Fruit fly (Drosophila melanogaster) whole organism, embryonic: ENCODE data around the gene eIF2Bepsilon.

ENCODE experiments used
- Adf1 ChIP-seq: fragments of 200-800 bp; sonication (Bioruptor generic); IDR thresholded peaks from 2 replicates; pipeline ENCODE4 v1.3.6; 2022; ENCODE audit warnings: missing biosample characterization, missing genetic modification characterization
- Asciz ChIP-seq: fragments of 200-800 bp; sonication (Bioruptor generic); optimal IDR thresholded peaks from 2 replicates; lab custom pipeline; 2017; ENCODE audit warnings: missing biosample characterization, mild to moderate bottlenecking, missing genetic modification characterization, missing genetic modification reagents
- C15 ChIP-seq: fragments of 200-800 bp; sonication (Bioruptor generic); IDR thresholded peaks from 3 replicates; pipeline ENCODE4 v1.3.6; 2022; ENCODE audit warnings: missing biosample characterization, missing genetic modification characterization
- CG10959 ChIP-seq: fragments of 200-800 bp; sonication (Bioruptor generic); IDR thresholded peaks from 2 replicates; pipeline ENCODE4 v1.3.6; 2022; ENCODE audit warnings: missing biosample characterization, missing genetic modification characterization
- CG11695 ChIP-seq: fragments of 200-800 bp; sonication (Bioruptor generic); IDR thresholded peaks from 3 replicates; pipeline ENCODE4 v1.3.6; 2022; ENCODE audit warnings: missing biosample characterization, missing genetic modification characterization
- CG12299 ChIP-seq: fragments of 200-800 bp; sonication (Bioruptor generic); optimal IDR thresholded peaks from 2 replicates; lab custom pipeline; 2018; ENCODE audit warnings: missing biosample characterization, mild to moderate bottlenecking, missing genetic modification characterization
- CG12391 ChIP-seq: fragments of 200-800 bp; sonication (Bioruptor generic); optimal IDR thresholded peaks from 3 replicates; lab custom pipeline; 2018; ENCODE audit warnings: missing biosample characterization, mild to moderate bottlenecking, missing genetic modification characterization, moderate library complexity
- CG13894 ChIP-seq: fragments of 200-800 bp; sonication (Bioruptor generic); optimal IDR thresholded peaks from 3 replicates; lab custom pipeline; 2018; ENCODE audit warnings: missing biosample characterization, mild to moderate bottlenecking, missing genetic modification characterization, moderate library complexity
- CG14014 ChIP-seq: fragments of 200-800 bp; sonication (Bioruptor generic); IDR thresholded peaks from 2 replicates; pipeline ENCODE4 v1.3.6; 2022; ENCODE audit warnings: missing biosample characterization, missing genetic modification characterization
- CG14710 ChIP-seq: fragments of 200-800 bp; sonication (Bioruptor generic); optimal IDR thresholded peaks from 3 replicates; lab custom pipeline; 2019; ENCODE audit warnings: missing biosample characterization, mild to moderate bottlenecking, missing genetic modification characterization, moderate library complexity
- CG14965 ChIP-seq: fragments of 200-800 bp; sonication (Bioruptor generic); optimal IDR thresholded peaks from 2 replicates; lab custom pipeline; 2016; ENCODE audit warnings: missing biosample characterization, missing genetic modification characterization, borderline replicate concordance
- CG1602 ChIP-seq: fragments of 200-800 bp; sonication (Bioruptor generic); optimal IDR thresholded peaks from 3 replicates; lab custom pipeline; 2016; ENCODE audit warnings: missing biosample characterization, missing genetic modification characterization
- CG16779 ChIP-seq: fragments of 200-800 bp; sonication (Bioruptor generic); IDR thresholded peaks from 2 replicates; pipeline ENCODE4 v1.3.6; 2022; ENCODE audit warnings: missing biosample characterization, missing genetic modification characterization
- CG18262 ChIP-seq: fragments of 200-800 bp; optimal IDR thresholded peaks from 3 replicates; lab custom pipeline; 2019; ENCODE audit warnings: missing biosample characterization, mild to moderate bottlenecking, missing genetic modification characterization, moderate library complexity
- CG30403 ChIP-seq: fragments of 200-800 bp; sonication (Bioruptor generic); optimal IDR thresholded peaks from 3 replicates; lab custom pipeline; 2016; ENCODE audit warnings: missing biosample characterization, missing genetic modification characterization
- CG34376 ChIP-seq: fragments of 200-800 bp; sonication (Bioruptor generic); optimal IDR thresholded peaks from 2 replicates; lab custom pipeline; 2018; ENCODE audit warnings: missing biosample characterization, mild to moderate bottlenecking, missing genetic modification characterization
- CG3838 ChIP-seq: fragments of 200-800 bp; sonication (Bioruptor generic); optimal IDR thresholded peaks from 3 replicates; lab custom pipeline; 2016; ENCODE audit warnings: missing biosample characterization, missing genetic modification characterization
- CG3847 ChIP-seq: fragments of 200-800 bp; sonication (Bioruptor generic); IDR thresholded peaks from 2 replicates; pipeline ENCODE4 v1.3.6; 2022; ENCODE audit warnings: missing biosample characterization, missing genetic modification characterization
- CG42726 ChIP-seq: fragments of 200-800 bp; sonication (Bioruptor generic); IDR thresholded peaks from 2 replicates; pipeline ENCODE4 v1.3.6; 2022; ENCODE audit warnings: missing biosample characterization, missing genetic modification characterization; ENCODE audit not compliant: partially characterized antibody
- CG5180 ChIP-seq: fragments of 200-800 bp; sonication (Bioruptor generic); optimal IDR thresholded peaks from 3 replicates; lab custom pipeline; 2017; ENCODE audit warnings: missing biosample characterization, missing genetic modification characterization, mild to moderate bottlenecking, moderate library complexity, missing genetic modification reagents
- CG6254 ChIP-seq: fragments of 200-800 bp; sonication (Bioruptor generic); optimal IDR thresholded peaks from 3 replicates; lab custom pipeline; 2017; ENCODE audit warnings: mild to moderate bottlenecking, missing biosample characterization, missing genetic modification reagents, missing genetic modification characterization
- CG6272 ChIP-seq: fragments of 200-800 bp; sonication (Bioruptor generic); IDR thresholded peaks from 2 replicates; pipeline ENCODE4 v1.3.6; 2022; ENCODE audit warnings: missing biosample characterization, missing genetic modification characterization
- CG6654 ChIP-seq: fragments of 200-800 bp; sonication (Bioruptor generic); optimal IDR thresholded peaks from 2 replicates; lab custom pipeline; 2017; ENCODE audit warnings: missing biosample characterization, mild to moderate bottlenecking, missing genetic modification characterization
- CG6791 ChIP-seq: fragments of 200-800 bp; sonication (Bioruptor generic); IDR thresholded peaks from 3 replicates; pipeline ENCODE4 v1.3.6; 2022; ENCODE audit warnings: missing biosample characterization, missing genetic modification characterization; ENCODE audit not compliant: partially characterized antibody
- CG7963 ChIP-seq: fragments of 200-800 bp; sonication (Bioruptor generic); IDR thresholded peaks from 3 replicates; pipeline ENCODE4 v1.3.6; 2022; ENCODE audit warnings: missing biosample characterization, missing genetic modification characterization; ENCODE audit not compliant: partially characterized antibody
- CG8290 ChIP-seq, 3 experiments: fragments of 200-800 bp; sonication (Bioruptor generic); optimal IDR thresholded peaks; 2 replicates each; lab custom pipeline; 2016 to 2019; ENCODE audit warnings: missing biosample characterization in 3 of 3, missing genetic modification characterization in 3 of 3, mild to moderate bottlenecking in 2 of 3, moderate library complexity in 1 of 3
- CkIIα-i1 ChIP-seq: fragments of 200-800 bp; sonication (Bioruptor generic); IDR thresholded peaks from 2 replicates; pipeline ENCODE4 v1.3.6; 2022; ENCODE audit warnings: missing biosample characterization, missing genetic modification characterization
- HmgZ ChIP-seq: fragments of 200-800 bp; sonication (Bioruptor generic); optimal IDR thresholded peaks from 2 replicates; lab custom pipeline; 2018; ENCODE audit warnings: missing biosample characterization, mild to moderate bottlenecking, missing genetic modification characterization
- Hr78 ChIP-seq, 2 experiments: fragments of 200-800 bp in 1 of 2; fragments of >200 bp in 1 of 2; sonication (Bioruptor generic) in 1 of 2; optimal IDR thresholded peaks; 2 replicates each; lab custom pipeline; 2017 to 2019; ENCODE audit warnings: missing biosample characterization in 2 of 2, missing genetic modification characterization in 2 of 2, mild to moderate bottlenecking in 1 of 2, moderate library complexity in 1 of 2
- Myb ChIP-seq: fragments of 200-800 bp; sonication (Bioruptor generic); optimal IDR thresholded peaks from 2 replicates; lab custom pipeline; 2016; ENCODE audit warnings: missing biosample characterization, missing genetic modification characterization
- NFAT ChIP-seq: fragments of 200-800 bp; sonication (Bioruptor generic); IDR thresholded peaks from 2 replicates; pipeline ENCODE4 v1.3.6; 2022; ENCODE audit warnings: missing biosample characterization, missing genetic modification characterization
- NfI ChIP-seq: fragments of 200-800 bp; sonication (Bioruptor generic); optimal IDR thresholded peaks from 3 replicates; lab custom pipeline; 2018; ENCODE audit warnings: missing biosample characterization, mild to moderate bottlenecking, missing genetic modification characterization, moderate library complexity
- Stat92E ChIP-seq, 3 experiments: fragments of >200 bp in 2 of 3; fragments of 200-800 bp in 1 of 3; sonication (Bioruptor generic) in 1 of 3; optimal IDR thresholded peaks; 2 replicates each; lab custom pipeline; 2017 to 2019; ENCODE audit warnings: missing biosample characterization in 3 of 3, missing genetic modification characterization in 3 of 3, mild to moderate bottlenecking in 1 of 3, moderate library complexity in 1 of 3
- Trl ChIP-seq, 3 experiments: fragments of >200 bp in 2 of 3; fragments of 200-800 bp in 1 of 3; sonication (Bioruptor generic) in 1 of 3; optimal IDR thresholded peaks; 2 replicates in 1 of 3; 3 replicates in 2 of 3; lab custom pipeline; 2016 to 2017; ENCODE audit warnings: missing biosample characterization in 1 of 3, missing genetic modification characterization in 1 of 3
- chn ChIP-seq: fragments of 200-800 bp; sonication (Bioruptor generic); optimal IDR thresholded peaks from 2 replicates; lab custom pipeline; 2016; ENCODE audit warnings: missing biosample characterization, missing genetic modification characterization
- ci ChIP-seq: fragments of 200-800 bp; sonication (Bioruptor generic); IDR thresholded peaks from 3 replicates; pipeline ENCODE4 v1.3.6; 2022; ENCODE audit warnings: missing biosample characterization, missing genetic modification characterization
- dm ChIP-seq: fragments of 200-800 bp; sonication (Bioruptor generic); optimal IDR thresholded peaks from 3 replicates; lab custom pipeline; 2016; ENCODE audit warnings: missing biosample characterization, missing genetic modification characterization
- eyg ChIP-seq: fragments of 200-800 bp; sonication (Bioruptor generic); optimal IDR thresholded peaks from 3 replicates; lab custom pipeline; 2016; ENCODE audit warnings: missing biosample characterization, missing genetic modification characterization
- ind ChIP-seq: fragments of 200-800 bp; sonication (Bioruptor generic); optimal IDR thresholded peaks from 3 replicates; lab custom pipeline; 2016; ENCODE audit warnings: missing biosample characterization, missing genetic modification characterization
- kah ChIP-seq: fragments of 200-800 bp; sonication (Bioruptor generic); optimal IDR thresholded peaks from 2 replicates; lab custom pipeline; 2018; ENCODE audit warnings: missing biosample characterization, mild to moderate bottlenecking, missing genetic modification characterization
- ranshi ChIP-seq: fragments of 200-800 bp; sonication (Bioruptor generic); IDR thresholded peaks from 2 replicates; pipeline ENCODE4 v1.3.6; 2022; ENCODE audit warnings: missing biosample characterization, missing genetic modification characterization
- seq ChIP-seq: fragments of 200-800 bp; sonication (Bioruptor generic); IDR thresholded peaks from 2 replicates; pipeline ENCODE4 v1.3.6; 2022; ENCODE audit warnings: missing biosample characterization, missing genetic modification characterization
- shn ChIP-seq: fragments of 200-800 bp; sonication (Bioruptor generic); optimal IDR thresholded peaks from 3 replicates; lab custom pipeline; 2016; ENCODE audit warnings: missing biosample characterization, missing genetic modification characterization
- sqz ChIP-seq: fragments of 200-800 bp; sonication (Bioruptor generic); optimal IDR thresholded peaks from 3 replicates; lab custom pipeline; 2018; ENCODE audit warnings: missing biosample characterization, mild to moderate bottlenecking, missing genetic modification characterization
- ssp ChIP-seq: fragments of 200-800 bp; sonication (Bioruptor generic); IDR thresholded peaks from 2 replicates; pipeline ENCODE4 v1.3.6; 2022; ENCODE audit warnings: missing biosample characterization, missing genetic modification characterization
- tgo ChIP-seq: fragments of 200-800 bp; sonication (Bioruptor generic); IDR thresholded peaks from 3 replicates; pipeline ENCODE4 v1.3.6; 2022; ENCODE audit warnings: missing biosample characterization, missing genetic modification characterization
- twi ChIP-seq: fragments of 200-800 bp; optimal IDR thresholded peaks from 2 replicates; lab custom pipeline; 2019; ENCODE audit warnings: missing biosample characterization, mild to moderate bottlenecking, missing genetic modification characterization, moderate library complexity
- vfl ChIP-seq: fragments of 200-800 bp; sonication (Bioruptor generic); optimal IDR thresholded peaks from 2 replicates; lab custom pipeline; 2016; ENCODE audit warnings: missing biosample characterization, missing genetic modification characterization
- zfh1 ChIP-seq: fragments of 200-800 bp; sonication (Bioruptor generic); IDR thresholded peaks from 3 replicates; pipeline ENCODE4 v1.3.6; 2022; ENCODE audit warnings: missing biosample characterization, missing genetic modification characterization

Gene eIF2Bepsilon

DNA sequence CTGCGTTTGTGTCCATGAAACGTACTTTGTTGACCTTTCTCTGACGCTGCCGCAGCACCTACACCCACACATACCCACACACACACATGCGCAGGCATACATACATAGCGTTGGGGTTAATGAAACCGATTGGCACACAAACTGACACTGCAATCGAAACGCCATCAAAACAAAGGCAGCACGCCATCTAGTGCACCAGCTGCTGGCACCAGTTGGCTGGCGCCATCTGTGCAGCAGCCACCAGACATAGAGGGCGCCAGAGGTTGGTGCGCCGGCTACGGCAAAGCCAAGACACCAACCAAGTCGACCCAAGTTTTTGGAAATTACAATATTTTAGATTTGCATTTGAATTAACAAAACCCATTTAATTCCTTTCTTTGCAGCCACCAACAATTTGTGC, 30.2 kb upstream of the eIF2Bepsilon start (continued):
- TF ChIP-seq HmgZ (tag; lab: Kevin White, UChicago) (peak; percentile 57), CG6254 (no peak), sqz (GFP tag; lab: Kevin White, UChicago) (no peak), NFAT (GFP tag; lab: Robert Waterston, UW) (peak; percentile 93), CG14965 (GFP tag; lab: Kevin White, UChicago) (peak; percentile 39), CG6272 (GFP tag; lab: Robert Waterston, UW) (peak; percentile 73), Stat92E (GFP tag; optimal IDR thresholded peaks at IDR 0.05; lab: Kevin White, UChicago) (peak in 1 of 3 experiments; percentile 33), CG3847 (peak; percentile 65), Hr78 (GFP tag; optimal IDR thresholded peaks at IDR 0.05; lab: Kevin White, UChicago) (peak in 1 of 2 experiments; percentile 85), CG5180 (GFP tag; lab: Kevin White, UChicago) (no peak), CG6791 (GFP tag; lab: Robert Waterston, UW) (peak; percentile 54; the same call in 1 of the 3 replicates), NfI (GFP tag; lab: Kevin White, UChicago) (peak; percentile 49), Adf1 (0 out of 2 replicates have a peak, but pooled peaks have one; percentile 30), vfl (GFP tag; lab: Kevin White, UChicago) (no peak), CG42726 (GFP tag; lab: Robert Waterston, UW) (peak; percentile 84; the same call in 1 of the 2 replicates), CG34376 (no peak), kah (no peak), CG3838 (no peak), ci (GFP tag; lab: Robert Waterston, UW) (peak; percentile 79), ind (peak; percentile 71), ranshi (GFP tag; lab: Robert Waterston, UW) (peak; percentile 78), CG1602 (GFP tag; lab: Kevin White, UChicago) (peak; percentile 50), CG13894 (tag; lab: Kevin White, UChicago) (peak; percentile 6), CG14710 (tag; lab: Kevin White, UChicago) (peak; percentile 52), CG18262 (tag; lab: Kevin White, UChicago) (no peak), Trl (optimal IDR thresholded peaks at IDR 0.05; lab: Kevin White, UChicago) (no peak), Trl (GFP tag; optimal IDR thresholded peaks at IDR 0.05; lab: Kevin White, UChicago) (peak; percentile 81), CG6654 (GFP tag; lab: Kevin White, UChicago) (peak; percentile 22), CG16779 (GFP tag; lab: Robert Waterston, UW) (0 out of 2 replicates have a peak, but pooled peaks have one; percentile 56), twi (peak; percentile 17), CG11695 (no peak), CG8290 (GFP tag; optimal IDR thresholded peaks at IDR 0.05; lab: Kevin White, UChicago) (peak; percentile 85), CG8290 (tag; optimal IDR thresholded peaks at IDR 0.05; lab: Kevin White, UChicago) (peak in 1 of 2 experiments; percentile 89), CG7963 (GFP tag; lab: Robert Waterston, UW) (no peak), dm (GFP tag; lab: Kevin White, UChicago) (peak; percentile 28), ssp (GFP tag; lab: Robert Waterston, UW) (peak; percentile 72), Asciz (GFP tag; lab: Kevin White, UChicago) (no peak), chn (GFP tag; lab: Kevin White, UChicago) (peak; percentile 38), CG30403 (GFP tag; lab: Kevin White, UChicago) (peak; percentile 76), CG14014 (GFP tag; lab: Robert Waterston, UW) (peak; percentile 61; the same call in 1 of the 2 replicates), eyg (GFP tag; lab: Kevin White, UChicago) (peak; percentile 3), C15 (no peak), zfh1 (peak; percentile 86), CG12299 (tag; lab: Kevin White, UChicago) (no peak), CkIIα-i1 (GFP tag; lab: Robert Waterston, UW) (no peak), shn (GFP tag; lab: Kevin White, UChicago) (peak; percentile 67), tgo (peak; percentile 68), Myb (peak; percentile 73), CG12391 (peak; percentile 36), seq (GFP tag; lab: Robert Waterston, UW) (no peak), CG10959 (GFP tag; lab: Robert Waterston, UW) (peak; percentile 83)
